Worm (Caenorhabditis elegans) whole organism, early embryonic: ENCODE data around the gene itm-2.

Source experiments
- B0310.2 ChIP-seq: sonication (generic microtip); optimal IDR thresholded peaks from 2 replicates; lab custom pipeline; 2016; ENCODE audit warnings: mild to moderate bottlenecking, missing genetic modification characterization, missing compliant biosample characterization
- F13C5.2 ChIP-seq: sonication (generic microtip); optimal IDR thresholded peaks from 2 replicates; lab custom pipeline; 2017; ENCODE audit warnings: mild to moderate bottlenecking, missing genetic modification characterization, inconsistent platforms, missing compliant biosample characterization
- aly-1 ChIP-seq: sonication (generic microtip); optimal IDR thresholded peaks from 2 replicates; lab custom pipeline; 2016; ENCODE audit warnings: missing genetic modification characterization, missing compliant biosample characterization
- ama-1 ChIP-seq: fragments of 150-350 bp; optimal IDR thresholded peaks from 2 replicates; lab custom pipeline; 2014
- ceh-13 ChIP-seq: fragments of 200-800 bp; sonication (Bioruptor generic); optimal IDR thresholded peaks from 2 replicates; lab custom pipeline; 2018; ENCODE audit warnings: mild to moderate bottlenecking, missing genetic modification characterization, missing compliant biosample characterization
- ceh-36 ChIP-seq: sonication (generic microtip); optimal IDR thresholded peaks from 2 replicates; lab custom pipeline; 2016; ENCODE audit warnings: missing genetic modification characterization, inconsistent platforms, missing compliant biosample characterization
- ets-7 ChIP-seq: sonication (generic microtip); optimal IDR thresholded peaks from 2 replicates; lab custom pipeline; 2016; ENCODE audit warnings: missing genotype, missing genetic modification characterization, missing compliant biosample characterization
- flt-1 ChIP-seq: fragments of 200-800 bp; sonication (Bioruptor generic); IDR thresholded peaks from 2 replicates; pipeline ENCODE4 v1.3.6; 2022; ENCODE audit warnings: missing genetic modification characterization, missing compliant biosample characterization
- hmbx-1 ChIP-seq: sonication (generic microtip); optimal IDR thresholded peaks from 2 replicates; lab custom pipeline; 2016; ENCODE audit warnings: mild to moderate bottlenecking, missing genetic modification characterization, missing compliant biosample characterization
- hmg-4 ChIP-seq: fragments of 200-800 bp; sonication (Bioruptor generic); optimal IDR thresholded peaks from 2 replicates; lab custom pipeline; 2018; ENCODE audit warnings: mild to moderate bottlenecking, missing genetic modification characterization, missing compliant biosample characterization
- hnd-1 ChIP-seq: sonication (generic microtip); optimal IDR thresholded peaks from 2 replicates; lab custom pipeline; 2016; ENCODE audit warnings: missing genetic modification characterization, missing compliant biosample characterization
- pes-1 ChIP-seq: fragments of 200-800 bp; sonication (Bioruptor generic); IDR thresholded peaks from 2 replicates; pipeline ENCODE4 v1.3.6; 2022; ENCODE audit warnings: missing genetic modification reagents, missing genetic modification characterization, missing compliant biosample characterization
- scrt-1 ChIP-seq: fragments of 200-800 bp; sonication (Bioruptor generic); IDR thresholded peaks from 2 replicates; pipeline ENCODE4 v1.3.6; 2022; ENCODE audit warnings: missing genetic modification characterization, missing compliant biosample characterization
- sea-1 ChIP-seq: fragments of 200-800 bp; sonication (Bioruptor generic); conservative IDR thresholded peaks from 2 replicates; pipeline ENCODE4 v1.3.6; 2022; ENCODE audit warnings: missing genetic modification characterization, missing compliant biosample characterization
- tbx-11 ChIP-seq: fragments of 200-800 bp; sonication (Bioruptor generic); IDR thresholded peaks from 2 replicates; pipeline ENCODE4 v1.3.6; 2022; ENCODE audit warnings: missing genetic modification characterization, missing compliant biosample characterization
- tbx-37 ChIP-seq: fragments of 200-800 bp; sonication (Bioruptor generic); conservative IDR thresholded peaks from 2 replicates; pipeline ENCODE4 v1.3.6; 2022; ENCODE audit warnings: missing genetic modification reagents, missing genetic modification characterization, missing compliant biosample characterization
- tra-4 ChIP-seq: sonication (generic microtip); optimal IDR thresholded peaks from 2 replicates; lab custom pipeline; 2017; ENCODE audit warnings: missing genetic modification characterization, missing compliant biosample characterization

The itm-2 gene

DNA sequence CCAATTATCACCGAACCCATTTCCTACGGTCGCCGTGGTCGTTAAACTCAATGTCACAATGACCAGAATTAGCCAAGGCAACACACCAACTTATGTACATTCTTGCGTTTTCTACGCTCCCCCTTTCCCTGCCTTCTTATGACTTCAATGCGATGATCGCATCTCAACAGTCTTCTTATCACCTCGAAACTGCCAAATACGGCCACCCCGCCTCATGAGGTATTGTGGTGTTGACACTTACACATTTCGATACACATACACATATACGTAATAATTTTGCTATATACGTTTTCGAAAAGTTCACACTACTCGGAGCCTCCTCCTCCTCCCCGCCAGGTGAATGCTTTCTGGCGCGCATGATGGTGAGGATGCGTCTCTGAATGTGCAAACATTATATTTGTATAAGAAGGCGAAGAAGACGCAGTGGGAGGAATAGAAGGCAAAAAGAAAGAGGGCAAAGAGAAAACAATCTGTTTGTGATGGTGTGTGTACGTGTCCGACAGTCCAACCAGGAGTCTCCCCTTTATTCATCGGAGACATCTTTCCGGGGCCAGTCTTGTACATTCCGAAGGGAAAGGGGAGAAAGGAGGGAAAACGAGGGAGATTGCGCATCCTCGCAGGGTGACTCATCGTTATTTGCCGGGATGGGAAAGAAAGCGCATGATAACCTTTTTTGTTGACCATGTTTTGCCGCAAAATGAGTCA, 35.1 kb downstream of the itm-2 start:
- peak; percentile 54 for TF ChIP-seq hmg-4
- no peak for TF ChIP-seq tbx-11 (GFP tag; lab: Robert Waterston, UW)
- no peak for TF ChIP-seq pes-1 (GFP tag; lab: Robert Waterston, UW)
- peak; percentile 65 for TF ChIP-seq B0310.2 (tag; lab: Kevin White, UChicago)
- peak; percentile 34; the same call in 1 of the 2 replicates for TF ChIP-seq tbx-37 (GFP tag; lab: Robert Waterston, UW)

ce11 chrX:5485284-5485927, 40.4 kb downstream of the itm-2 start:
- TF ChIP-seq B0310.2 (tag; lab: Kevin White, UChicago) (no peak), ceh-36 (tag; lab: Kevin White, UChicago) (peak; percentile 43), hnd-1 (tag; lab: Kevin White, UChicago) (no peak), flt-1 (GFP tag; lab: Robert Waterston, UW) (0 out of 2 replicates have a peak, but pooled peaks have one; percentile 45), aly-1 (tag; lab: Kevin White, UChicago) (no peak), pes-1 (GFP tag; lab: Robert Waterston, UW) (peak; percentile 62; the same call in 1 of the 2 replicates), ets-7 (no peak), sea-1 (0 out of 2 replicates have a peak, but pooled peaks have one; percentile 12), ama-1 (lab: Kevin White, UChicago) (no peak), hmbx-1 (tag; lab: Kevin White, UChicago) (no peak), tbx-37 (GFP tag; lab: Robert Waterston, UW) (peak; percentile 29; the same call in 1 of the 2 replicates), F13C5.2 (tag; lab: Kevin White, UChicago) (no peak), tra-4 (tag; lab: Kevin White, UChicago) (no peak), scrt-1 (GFP tag; lab: Robert Waterston, UW) (no peak), tbx-11 (GFP tag; lab: Robert Waterston, UW) (no peak), hmg-4 (no peak), ceh-13 (GFP tag; lab: Kevin White, UChicago) (no peak)

DNA sequence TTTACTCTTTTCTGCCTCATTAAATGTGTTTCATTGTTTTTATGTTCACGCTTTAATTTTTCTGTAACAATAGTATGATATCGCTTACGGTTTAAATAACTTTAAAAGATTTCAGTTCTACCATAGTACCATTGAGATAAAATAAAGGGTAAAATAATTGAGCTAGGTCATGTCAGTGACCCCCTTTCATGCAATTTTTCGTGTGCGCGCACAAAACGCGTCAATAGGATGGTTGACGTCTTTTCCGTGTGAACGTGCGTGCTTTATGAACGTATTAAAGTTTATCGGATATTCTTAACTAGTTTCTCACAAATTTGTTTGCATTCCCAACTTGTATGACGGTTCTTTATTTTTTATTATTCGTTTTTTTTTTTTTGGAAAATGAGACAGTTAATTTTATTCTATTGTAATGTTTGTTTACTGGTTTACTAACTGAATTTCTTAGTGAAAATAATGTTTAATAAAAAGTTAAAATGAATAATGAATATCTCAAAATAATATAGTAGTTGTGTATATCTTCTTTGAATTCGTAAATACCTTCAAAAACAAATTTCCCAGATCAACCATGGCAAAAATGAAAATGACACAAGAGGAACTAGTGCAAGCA, 41.1 kb downstream of the itm-2 start, which contains the start of gene C25F6.1:
Gene C25F6.1, plus strand, starts transcription at position 557 of the 607 bp plus-strand sequence.
- no peak for TF ChIP-seq sea-1
- TF ChIP-seq hmbx-1 (tag; lab: Kevin White, UChicago) = no peak
- no peak for TF ChIP-seq ceh-36 (tag; lab: Kevin White, UChicago)
- TF ChIP-seq ama-1 (lab: Kevin White, UChicago) = no peak
- no peak for TF ChIP-seq tra-4 (tag; lab: Kevin White, UChicago)
- TF ChIP-seq scrt-1 (GFP tag; lab: Robert Waterston, UW) = no peak
- TF ChIP-seq pes-1 (GFP tag; lab: Robert Waterston, UW) = no peak

ce11 chrX:5488867-5489266, 43.9 kb downstream of the itm-2 start:
- TF ChIP-seq sea-1 = no peak
- no peak for TF ChIP-seq ets-7
- TF ChIP-seq tbx-11 (GFP tag; lab: Robert Waterston, UW) = no peak
- TF ChIP-seq pes-1 (GFP tag; lab: Robert Waterston, UW) = no peak
- TF ChIP-seq ama-1 (lab: Kevin White, UChicago) = no peak
- no peak for TF ChIP-seq B0310.2 (tag; lab: Kevin White, UChicago)
- no peak for TF ChIP-seq F13C5.2 (tag; lab: Kevin White, UChicago)

- TF ChIP-seq B0310.2 (tag; lab: Kevin White, UChicago) = no peak
- no peak for TF ChIP-seq scrt-1 (GFP tag; lab: Robert Waterston, UW)
- TF ChIP-seq sea-1 = no peak
- TF ChIP-seq tbx-37 (GFP tag; lab: Robert Waterston, UW) = no peak
- TF ChIP-seq hmg-4 = no peak
- TF ChIP-seq ets-7 = no peak
- TF ChIP-seq pes-1 (GFP tag; lab: Robert Waterston, UW) = no peak
- TF ChIP-seq ceh-36 (tag; lab: Kevin White, UChicago) = no peak
- TF ChIP-seq aly-1 (tag; lab: Kevin White, UChicago) = no peak
- TF ChIP-seq tra-4 (tag; lab: Kevin White, UChicago) = no peak
Observed at ce11 chrX:5489538-5489937, 44.6 kb downstream of the itm-2 start, which contains the start of gene F55D1.1. F55D1.1 (plus strand) TSS chrX:5489838.

DNA sequence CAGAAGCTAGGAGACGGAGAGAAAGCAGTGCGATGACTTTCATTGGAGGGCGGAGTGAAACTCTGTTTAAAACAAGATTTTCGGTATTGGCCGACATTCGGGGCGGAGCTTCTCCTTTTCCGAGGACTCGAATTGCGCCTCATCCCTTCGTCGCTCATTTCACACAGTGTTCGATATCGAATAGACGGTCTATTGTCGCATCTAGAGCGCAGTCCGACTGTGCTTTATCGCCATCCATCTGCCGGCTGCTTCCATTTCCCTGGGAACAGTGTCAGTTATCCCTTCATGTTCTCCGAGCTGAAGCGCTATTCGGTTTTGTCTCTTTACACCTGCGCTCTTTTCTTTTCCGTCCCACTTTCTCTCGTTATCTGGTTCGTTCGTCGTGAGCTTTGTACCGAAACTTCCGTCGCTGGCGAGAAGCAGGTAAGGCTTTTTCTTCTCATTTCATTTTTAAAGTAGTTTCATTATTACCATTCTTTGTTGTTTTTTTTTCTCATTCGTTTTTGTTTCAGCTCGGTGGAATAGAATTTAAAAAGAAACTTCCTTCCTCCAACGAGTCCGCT, 47.9 kb downstream of the itm-2 start, which contains the start of the genes bus-8A and bus-8B:
Gene bus-8A, plus strand, starts transcription at position 96 of the 563 bp plus-strand sequence.
Gene bus-8B, plus strand, starts transcription at position 513 of the 563 bp plus-strand sequence.
- TF ChIP-seq B0310.2 (tag; lab: Kevin White, UChicago) (no peak), hnd-1 (tag; lab: Kevin White, UChicago) (no peak), ceh-13 (GFP tag; lab: Kevin White, UChicago) (no peak), hmbx-1 (tag; lab: Kevin White, UChicago) (no peak), F13C5.2 (tag; lab: Kevin White, UChicago) (no peak), sea-1 (no peak), aly-1 (tag; lab: Kevin White, UChicago) (no peak), tbx-11 (GFP tag; lab: Robert Waterston, UW) (no peak), ceh-36 (tag; lab: Kevin White, UChicago) (no peak), flt-1 (GFP tag; lab: Robert Waterston, UW) (no peak), ama-1 (lab: Kevin White, UChicago) (no peak), hmg-4 (no peak), tbx-37 (GFP tag; lab: Robert Waterston, UW) (no peak), pes-1 (GFP tag; lab: Robert Waterston, UW) (no peak), ets-7 (no peak), tra-4 (tag; lab: Kevin White, UChicago) (no peak), scrt-1 (GFP tag; lab: Robert Waterston, UW) (no peak)
